Worm (Caenorhabditis elegans) whole organism, mixed stage, embryonic: ENCODE measurements around the gene prdx-6.

Experiments used
- blmp-1 ChIP-seq: fragments of 150-350 bp; optimal IDR thresholded peaks from 2 replicates; lab custom pipeline; 2014; ENCODE audit warnings: missing biosample characterization, missing genetic modification characterization
- ces-1 ChIP-seq: fragments of 150-350 bp; optimal IDR thresholded peaks from 2 replicates; lab custom pipeline; 2014; ENCODE audit warnings: missing biosample characterization, missing genetic modification reagents, missing genetic modification characterization
- cnd-1 ChIP-seq: fragments of 200-800 bp; sonication (Bioruptor generic); optimal IDR thresholded peaks from 2 replicates; lab custom pipeline; 2018; ENCODE audit warnings: mild to moderate bottlenecking, missing genetic modification characterization, missing compliant biosample characterization
- elt-3 ChIP-seq: fragments of 150-350 bp; optimal IDR thresholded peaks from 2 replicates; lab custom pipeline; 2014; ENCODE audit warnings: missing biosample characterization, missing genetic modification characterization
- lin-13 ChIP-seq: fragments of 150-350 bp; optimal IDR thresholded peaks from 2 replicates; lab custom pipeline; 2014; ENCODE audit warnings: missing biosample characterization, missing genetic modification characterization
- lsy-2 ChIP-seq: fragments of 150-350 bp; optimal IDR thresholded peaks from 2 replicates; lab custom pipeline; 2014; ENCODE audit warnings: missing biosample characterization, missing genetic modification characterization
- nhr-237 ChIP-seq: fragments of 150-350 bp; optimal IDR thresholded peaks from 2 replicates; lab custom pipeline; 2014; ENCODE audit warnings: missing biosample characterization, missing genetic modification characterization
- nhr-76 ChIP-seq: sonication (generic microtip); optimal IDR thresholded peaks from 2 replicates; lab custom pipeline; 2017; ENCODE audit warnings: missing biosample characterization, missing genetic modification characterization
- sem-2 ChIP-seq: fragments of 200-800 bp; sonication (Bioruptor generic); optimal IDR thresholded peaks from 2 replicates; lab custom pipeline; 2018; ENCODE audit warnings: mild to moderate bottlenecking, missing genetic modification characterization, missing compliant biosample characterization
- snpc-4 ChIP-seq: fragments of 150-350 bp; optimal IDR thresholded peaks from 2 replicates; lab custom pipeline; 2014; ENCODE audit warnings: missing biosample characterization, missing genetic modification characterization
- tbx-8 ChIP-seq: fragments of 200-800 bp; sonication (Bioruptor generic); optimal IDR thresholded peaks from 2 replicates; lab custom pipeline; 2018; ENCODE audit warnings: mild to moderate bottlenecking, missing genetic modification characterization, moderate library complexity, missing compliant biosample characterization
- unc-39 ChIP-seq: fragments of 150-350 bp; optimal IDR thresholded peaks from 2 replicates; lab custom pipeline; 2014; ENCODE audit warnings: missing biosample characterization, missing genetic modification characterization
- unc-62 ChIP-seq: fragments of 150-350 bp; optimal IDR thresholded peaks from 2 replicates; lab custom pipeline; 2014; ENCODE audit warnings: missing biosample characterization, missing genetic modification reagents, missing genetic modification characterization
- ztf-11 ChIP-seq: fragments of 150-350 bp; optimal IDR thresholded peaks from 2 replicates; lab custom pipeline; 2014; ENCODE audit warnings: missing biosample characterization, missing genetic modification characterization

DNA sequence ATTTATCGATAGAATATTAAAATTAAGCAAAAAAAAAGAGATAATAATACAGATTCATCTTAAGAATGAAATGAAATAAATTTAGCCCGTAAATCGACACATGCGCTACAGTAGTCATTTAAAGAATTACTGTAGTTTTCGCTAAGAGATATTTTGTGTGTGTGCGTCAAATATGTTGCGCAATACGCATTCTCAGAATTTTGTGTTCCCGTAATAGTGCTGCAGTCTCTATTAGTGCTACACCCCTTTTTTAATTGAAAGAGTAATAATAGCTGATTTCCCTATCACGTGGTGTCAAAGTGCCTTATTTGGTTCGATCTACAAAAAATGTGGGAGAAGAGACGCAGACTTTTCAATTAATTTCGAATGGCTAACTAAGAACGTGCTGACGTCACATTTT, 25.9 kb downstream of the prdx-6 start:
- no peak for TF ChIP-seq unc-62 (GFP tag; lab: Kevin White, UChicago)
- no peak for TF ChIP-seq unc-39 (tag; lab: Kevin White, UChicago)
- no peak for TF ChIP-seq snpc-4 (tag; lab: Kevin White, UChicago)
- TF ChIP-seq lsy-2 (tag; lab: Kevin White, UChicago): no peak
- TF ChIP-seq sem-2 (GFP tag; lab: Kevin White, UChicago): no peak
- TF ChIP-seq elt-3 (tag; lab: Kevin White, UChicago): no peak
- no peak for TF ChIP-seq tbx-8 (GFP tag; lab: Kevin White, UChicago)
- no peak for TF ChIP-seq nhr-237 (tag; lab: Kevin White, UChicago)
- TF ChIP-seq nhr-76 (tag; lab: Kevin White, UChicago): no peak
- no peak for TF ChIP-seq lin-13
- no peak for TF ChIP-seq ces-1 (GFP tag; lab: Kevin White, UChicago)
- no peak for TF ChIP-seq cnd-1 (tag; lab: Kevin White, UChicago)
- TF ChIP-seq ztf-11: no peak
- TF ChIP-seq blmp-1: no peak
